Worm (Caenorhabditis elegans): ENCODE results near the gene str-28.

ce11 chrV:7476766-7477165, 4.1 kb upstream of the str-28 start, which contains the start of gene srh-125:
- TF ChIP-seq zag-1 (tag; optimal IDR thresholded peaks at IDR 0.05): no peak
- TF ChIP-seq pha-4 (GFP tag; IDR thresholded peaks at IDR 0.05): no peak
- TF ChIP-seq pha-4 (tag; optimal IDR thresholded peaks at IDR 0.05): no peak
- TF ChIP-seq snpc-4 (tag; optimal IDR thresholded peaks at IDR 0.05): no peak
- TF ChIP-seq nhr-41 (GFP tag; IDR thresholded peaks at IDR 0.05): no peak
- no peak for TF ChIP-seq set-16 (GFP tag; IDR thresholded peaks at IDR 0.05)
- TF ChIP-seq nhr-11 (tag; optimal IDR thresholded peaks at IDR 0.05): no peak
- no peak for TF ChIP-seq ceh-82 (tag; optimal IDR thresholded peaks at IDR 0.05)
- TF ChIP-seq nhr-28 (tag; optimal IDR thresholded peaks at IDR 0.05): no peak
- TF ChIP-seq lin-13 (GFP tag; optimal IDR thresholded peaks at IDR 0.05): no peak
- TF ChIP-seq egl-27 (tag; optimal IDR thresholded peaks at IDR 0.05): no peak
